Worm (Caenorhabditis elegans): ENCODE measurements around the gene txt-2.
"Not testable (repeated sequence)": the region's sequence is repeated elsewhere in the genome, so short reads cannot be mapped to it uniquely, and the experiment has no call there.

The txt-2 gene

ce11 chrV:212687-213086, 27.6 kb downstream of the txt-2 start, which contains the start of gene DC2.5:
Gene DC2.5 (minus strand): TSS chrV:212787.
- not testable (repeated sequence) for TF ChIP-seq T23F11.4 (GFP tag; optimal IDR thresholded peaks at IDR 0.05); ets-4 (tag; optimal IDR thresholded peaks at IDR 0.05); ama-1 (optimal IDR thresholded peaks at IDR 0.05)

ce11 chrV:211388-212168, 28.7 kb downstream of the txt-2 start:
- TF ChIP-seq pha-2 (tag; optimal IDR thresholded peaks at IDR 0.05) = no peak
- no peak for TF ChIP-seq tbx-7 (tag; optimal IDR thresholded peaks at IDR 0.05)
- no peak for TF ChIP-seq C38D4.7 (GFP tag; optimal IDR thresholded peaks at IDR 0.05)
- TF ChIP-seq elt-2 (tag; optimal IDR thresholded peaks at IDR 0.05) = no peak
- TF ChIP-seq ttx-3 (tag; optimal IDR thresholded peaks at IDR 0.05) = no peak
- TF ChIP-seq npax-4 (tag; optimal IDR thresholded peaks at IDR 0.05) = no peak
- TF ChIP-seq sox-4 (tag; optimal IDR thresholded peaks at IDR 0.05) = no peak
- TF ChIP-seq F13H6.1 (tag; optimal IDR thresholded peaks at IDR 0.05) = no peak
- TF ChIP-seq sox-2 (GFP tag; IDR thresholded peaks at IDR 0.05) = no peak
- no peak for TF ChIP-seq ceh-14 (tag; optimal IDR thresholded peaks at IDR 0.05)
- TF ChIP-seq nfya-1 (tag; optimal IDR thresholded peaks at IDR 0.05) = no peak
- TF ChIP-seq ceh-9 (tag; optimal IDR thresholded peaks at IDR 0.05) = no peak
- TF ChIP-seq pat-9 (tag; optimal IDR thresholded peaks at IDR 0.05) = no peak
- TF ChIP-seq hlh-13 (GFP tag; optimal IDR thresholded peaks at IDR 0.05) = no peak
- no peak for TF ChIP-seq dmd-4 (tag; optimal IDR thresholded peaks at IDR 0.05; ENCODE audit: borderline replicate concordance)
- no peak for TF ChIP-seq mec-3 (tag; optimal IDR thresholded peaks at IDR 0.05; ENCODE audit: borderline replicate concordance)
- TF ChIP-seq nhr-11 (tag; optimal IDR thresholded peaks at IDR 0.05) = no peak
- TF ChIP-seq K09A11.1 (tag; optimal IDR thresholded peaks at IDR 0.05; ENCODE audit: insufficient read depth) = no peak
- TF ChIP-seq dve-1 (tag; optimal IDR thresholded peaks at IDR 0.05) = no peak

- TF ChIP-seq unc-3 (GFP tag; conservative IDR thresholded peaks at IDR 0.05) (no peak), unc-3 (tag; optimal IDR thresholded peaks at IDR 0.05) (no peak), nfya-1 (tag; optimal IDR thresholded peaks at IDR 0.05) (peak; percentile 86), mec-3 (tag; optimal IDR thresholded peaks at IDR 0.05; ENCODE audit: borderline replicate concordance) (no peak), pros-1 (tag; optimal IDR thresholded peaks at IDR 0.05) (no peak)
These were observed 33.5 kb downstream of the txt-2 start for ce11 chrV:206814-207213.

- TF ChIP-seq ceh-48 (tag; optimal IDR thresholded peaks at IDR 0.05) = no peak
- TF ChIP-seq ceh-24 (tag; optimal IDR thresholded peaks at IDR 0.05) = no peak
These were observed 36.4 kb downstream of the txt-2 start, which contains the start of gene lec-12 for ce11 chrV:203855-204432. Gene lec-12 (plus strand): TSS chrV:204382.

- no peak for TF ChIP-seq dmd-4 (tag; optimal IDR thresholded peaks at IDR 0.05; ENCODE audit: borderline replicate concordance)
These were observed 39.0 kb downstream of the txt-2 start, which contains the start of gene trpp-1 for ce11 chrV:201300-201699. Gene trpp-1 (plus strand): TSS chrV:201600.

ce11 chrV:194760-195159, 45.5 kb downstream of the txt-2 start:
- TF ChIP-seq syd-9 (tag; optimal IDR thresholded peaks at IDR 0.05) (no peak), lin-11 (tag; optimal IDR thresholded peaks at IDR 0.05) (no peak), elt-4 (tag; optimal IDR thresholded peaks at IDR 0.05) (peak; percentile 77), nhr-232 (tag; optimal IDR thresholded peaks at IDR 0.05) (no peak)

All from whole organism, late embryonic.